Worm (Caenorhabditis elegans) whole organism, mixed stage, embryonic: ENCODE data around the gene acs-2.

Source experiments
- bed-3 ChIP-seq: fragments of 200-800 bp; sonication (Bioruptor generic); optimal IDR thresholded peaks from 3 replicates; lab custom pipeline; 2018; ENCODE audit warnings: mild to moderate bottlenecking, missing genetic modification characterization, moderate library complexity, missing compliant biosample characterization
- blmp-1 ChIP-seq: fragments of 150-350 bp; optimal IDR thresholded peaks from 2 replicates; lab custom pipeline; 2014; ENCODE audit warnings: missing biosample characterization, missing genetic modification characterization
- ceh-39 ChIP-seq: fragments of 150-350 bp; optimal IDR thresholded peaks from 2 replicates; lab custom pipeline; 2014; ENCODE audit warnings: missing biosample characterization, missing genetic modification characterization
- ceh-43 ChIP-seq: fragments of 200-800 bp; sonication (Bioruptor generic); optimal IDR thresholded peaks from 2 replicates; lab custom pipeline; 2018; ENCODE audit warnings: mild to moderate bottlenecking, missing genetic modification characterization, moderate library complexity, missing compliant biosample characterization
- ces-1 ChIP-seq: fragments of 150-350 bp; optimal IDR thresholded peaks from 2 replicates; lab custom pipeline; 2014; ENCODE audit warnings: missing biosample characterization, missing genetic modification reagents, missing genetic modification characterization
- drap-1 ChIP-seq: fragments of 200-800 bp; sonication (Bioruptor generic); optimal IDR thresholded peaks from 3 replicates; lab custom pipeline; 2018; ENCODE audit warnings: mild to moderate bottlenecking, missing genetic modification characterization, missing compliant biosample characterization
- elt-1 ChIP-seq: sonication (generic microtip); optimal IDR thresholded peaks from 2 replicates; lab custom pipeline; 2017; ENCODE audit warnings: missing genetic modification characterization, mild to moderate bottlenecking, missing compliant biosample characterization, antibody characterized with exemption, moderate library complexity, borderline replicate concordance; ENCODE audit not compliant: insufficient read depth
- elt-3 ChIP-seq: fragments of 150-350 bp; optimal IDR thresholded peaks from 2 replicates; lab custom pipeline; 2014; ENCODE audit warnings: missing biosample characterization, missing genetic modification characterization
- flh-1 ChIP-seq: fragments of 200-800 bp; sonication (Bioruptor generic); optimal IDR thresholded peaks from 2 replicates; lab custom pipeline; 2018; ENCODE audit warnings: mild to moderate bottlenecking, missing genetic modification characterization, moderate library complexity, missing compliant biosample characterization
- ham-2 ChIP-seq: fragments of 200-800 bp; sonication (Bioruptor generic); optimal IDR thresholded peaks from 2 replicates; lab custom pipeline; 2018; ENCODE audit warnings: mild to moderate bottlenecking, missing genetic modification characterization, missing compliant biosample characterization
- lin-13 ChIP-seq: fragments of 150-350 bp; optimal IDR thresholded peaks from 2 replicates; lab custom pipeline; 2014; ENCODE audit warnings: missing biosample characterization, missing genetic modification characterization
- lsy-2 ChIP-seq: fragments of 150-350 bp; optimal IDR thresholded peaks from 2 replicates; lab custom pipeline; 2014; ENCODE audit warnings: missing biosample characterization, missing genetic modification characterization
- mab-5 ChIP-seq: fragments of 150-350 bp; optimal IDR thresholded peaks from 2 replicates; lab custom pipeline; 2014; ENCODE audit warnings: missing biosample characterization, missing genetic modification characterization
- mep-1 ChIP-seq: fragments of 150-350 bp; optimal IDR thresholded peaks from 2 replicates; lab custom pipeline; 2017; ENCODE audit warnings: missing biosample characterization, missing genetic modification reagents, missing genetic modification characterization, inconsistent platforms
- nhr-12 ChIP-seq: fragments of 150-350 bp; optimal IDR thresholded peaks from 2 replicates; lab custom pipeline; 2014; ENCODE audit warnings: missing biosample characterization, missing genetic modification characterization
- nhr-2 ChIP-seq: fragments of 150-350 bp; optimal IDR thresholded peaks from 2 replicates; lab custom pipeline; 2014; ENCODE audit warnings: missing biosample characterization, missing genetic modification characterization
- nhr-237 ChIP-seq: fragments of 150-350 bp; optimal IDR thresholded peaks from 2 replicates; lab custom pipeline; 2014; ENCODE audit warnings: missing biosample characterization, missing genetic modification characterization
- nhr-28 ChIP-seq: fragments of 150-350 bp; optimal IDR thresholded peaks from 2 replicates; lab custom pipeline; 2014; ENCODE audit warnings: missing biosample characterization, missing genetic modification characterization
- pha-4 ChIP-seq: fragments of 150-350 bp; optimal IDR thresholded peaks from 2 replicates; lab custom pipeline; 2018; ENCODE audit warnings: missing biosample characterization, missing genetic modification reagents, missing genetic modification characterization
- sem-2 ChIP-seq: fragments of 200-800 bp; sonication (Bioruptor generic); optimal IDR thresholded peaks from 2 replicates; lab custom pipeline; 2018; ENCODE audit warnings: mild to moderate bottlenecking, missing genetic modification characterization, missing compliant biosample characterization
- snpc-4 ChIP-seq: fragments of 150-350 bp; optimal IDR thresholded peaks from 2 replicates; lab custom pipeline; 2014; ENCODE audit warnings: missing biosample characterization, missing genetic modification characterization
- sptf-1 ChIP-seq: sonication (generic microtip); optimal IDR thresholded peaks from 2 replicates; lab custom pipeline; 2017; ENCODE audit warnings: mild to moderate bottlenecking, missing genetic modification characterization, moderate library complexity, missing compliant biosample characterization
- unc-120 ChIP-seq: sonication (generic microtip); optimal IDR thresholded peaks from 2 replicates; lab custom pipeline; 2017; ENCODE audit warnings: missing genetic modification characterization, missing compliant biosample characterization; ENCODE audit not compliant: poor library complexity, severe bottlenecking
- unc-39 ChIP-seq: fragments of 150-350 bp; optimal IDR thresholded peaks from 2 replicates; lab custom pipeline; 2014; ENCODE audit warnings: missing biosample characterization, missing genetic modification characterization
- unc-62 ChIP-seq: fragments of 150-350 bp; optimal IDR thresholded peaks from 2 replicates; lab custom pipeline; 2014; ENCODE audit warnings: missing biosample characterization, missing genetic modification reagents, missing genetic modification characterization
- zip-8 ChIP-seq: fragments of 150-350 bp; optimal IDR thresholded peaks from 2 replicates; lab custom pipeline; 2014; ENCODE audit warnings: missing biosample characterization, missing genetic modification characterization
- ztf-11 ChIP-seq: fragments of 150-350 bp; optimal IDR thresholded peaks from 2 replicates; lab custom pipeline; 2014; ENCODE audit warnings: missing biosample characterization, missing genetic modification characterization

The acs-2 gene

DNA sequence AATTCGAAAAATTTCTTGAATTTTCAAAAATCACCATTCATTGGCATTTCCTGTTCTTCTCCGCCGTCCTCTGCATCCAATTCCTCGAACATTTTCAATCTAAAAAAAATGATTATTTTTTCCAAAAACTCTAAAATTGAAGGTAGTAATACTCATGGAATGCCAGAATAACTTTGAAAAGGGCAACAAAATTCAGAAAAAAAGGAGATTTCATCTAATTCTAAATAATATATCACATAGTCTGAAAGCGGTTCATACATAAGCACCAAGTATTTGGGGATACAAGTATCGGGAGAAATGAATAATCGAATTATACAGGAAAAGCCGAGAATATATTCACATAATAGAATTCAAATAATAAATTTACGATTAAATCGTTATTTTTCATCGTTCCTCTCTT is 8.1 kb downstream of the acs-2 start, which contains the start of gene mdt-28:
mdt-28 (minus strand) TSS at position 101 of the 400 bp plus-strand sequence.
- no peak for TF ChIP-seq lsy-2 (tag; lab: Kevin White, UChicago)
- no peak for TF ChIP-seq sptf-1 (tag; lab: Kevin White, UChicago)
- no peak for TF ChIP-seq zip-8
- TF ChIP-seq flh-1 (GFP tag; lab: Kevin White, UChicago): no peak
- TF ChIP-seq ceh-43 (GFP tag; lab: Kevin White, UChicago): no peak
- TF ChIP-seq ceh-39 (tag; lab: Kevin White, UChicago): no peak
- TF ChIP-seq sem-2 (GFP tag; lab: Kevin White, UChicago): no peak
- no peak for TF ChIP-seq unc-39 (tag; lab: Kevin White, UChicago)
- no peak for TF ChIP-seq mab-5 (tag; lab: Kevin White, UChicago)
- no peak for TF ChIP-seq unc-120 (tag; lab: Kevin White, UChicago)
- TF ChIP-seq bed-3 (GFP tag; lab: Kevin White, UChicago): no peak
- no peak for TF ChIP-seq snpc-4 (tag; lab: Kevin White, UChicago)
- TF ChIP-seq unc-62 (GFP tag; lab: Kevin White, UChicago): no peak

DNA sequence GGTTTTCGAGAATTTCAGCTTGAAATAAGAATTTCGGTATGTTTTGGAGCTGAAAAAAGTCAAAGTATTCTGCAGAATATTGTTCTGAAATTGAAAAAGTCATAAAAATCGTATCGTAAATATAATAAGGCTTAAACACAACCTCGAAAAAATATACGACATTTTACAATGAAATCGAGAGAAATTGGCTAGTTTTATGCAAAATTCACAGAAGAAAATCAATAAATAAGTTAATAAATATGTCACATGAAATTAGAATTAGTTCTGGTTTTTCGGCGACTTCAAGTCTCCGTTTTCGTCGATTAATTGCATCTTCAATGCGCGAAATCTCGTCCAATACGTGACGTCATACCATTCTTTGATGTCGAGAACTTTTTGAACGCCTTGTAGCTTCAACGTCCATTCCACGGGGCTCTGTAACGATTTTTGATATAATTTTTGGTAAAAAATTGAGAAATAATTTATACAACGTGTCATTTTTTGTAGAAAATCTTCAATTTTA is 10.3 kb downstream of the acs-2 start, which contains the start of gene atx-3:
atx-3 (minus strand) TSS at position 51 of the 502 bp plus-strand sequence.
- TF ChIP-seq nhr-28 (tag; lab: Kevin White, UChicago) (no peak), drap-1 (no peak), lsy-2 (tag; lab: Kevin White, UChicago) (no peak), nhr-2 (tag; lab: Kevin White, UChicago) (no peak), ceh-39 (tag; lab: Kevin White, UChicago) (no peak), ztf-11 (tag; lab: Kevin White, UChicago) (no peak), unc-120 (tag; lab: Kevin White, UChicago) (no peak), ham-2 (GFP tag; lab: Kevin White, UChicago) (no peak), zip-8 (no peak), pha-4 (tag; lab: Kevin White, UChicago) (no peak), sem-2 (GFP tag; lab: Kevin White, UChicago) (no peak), ces-1 (GFP tag; lab: Kevin White, UChicago) (no peak), bed-3 (GFP tag; lab: Kevin White, UChicago) (no peak)

DNA sequence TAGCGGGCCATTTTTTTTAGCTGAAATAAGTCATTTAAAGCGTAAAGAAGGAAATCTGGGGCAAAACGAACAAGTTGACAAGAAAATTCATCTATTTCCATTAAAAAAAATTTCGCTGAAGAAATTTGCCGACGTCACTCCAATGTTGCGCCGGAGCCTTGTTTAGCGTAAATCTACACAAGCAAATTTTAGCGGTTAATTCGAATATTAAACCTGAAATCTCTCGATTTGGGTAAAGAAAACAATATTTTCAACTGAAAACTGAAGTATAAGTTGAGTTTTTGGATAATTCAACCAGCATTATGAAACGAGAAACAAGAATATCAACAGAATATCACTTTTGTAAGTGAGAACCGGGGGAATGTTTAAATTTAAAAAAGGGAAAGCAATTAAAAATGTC is 11.2 kb downstream of the acs-2 start, which contains the start of gene F28F8.9:
F28F8.9 (minus strand) TSS at position 288 of the 400 bp plus-strand sequence.
- TF ChIP-seq unc-120 (tag; lab: Kevin White, UChicago): peak; percentile 21
- peak; percentile 26 for TF ChIP-seq pha-4 (tag; lab: Kevin White, UChicago)
- peak; percentile 10 for TF ChIP-seq lsy-2 (tag; lab: Kevin White, UChicago)
- peak; percentile 43 for TF ChIP-seq ces-1 (GFP tag; lab: Kevin White, UChicago)
- TF ChIP-seq blmp-1: no peak
- no peak for TF ChIP-seq sptf-1 (tag; lab: Kevin White, UChicago)

DNA sequence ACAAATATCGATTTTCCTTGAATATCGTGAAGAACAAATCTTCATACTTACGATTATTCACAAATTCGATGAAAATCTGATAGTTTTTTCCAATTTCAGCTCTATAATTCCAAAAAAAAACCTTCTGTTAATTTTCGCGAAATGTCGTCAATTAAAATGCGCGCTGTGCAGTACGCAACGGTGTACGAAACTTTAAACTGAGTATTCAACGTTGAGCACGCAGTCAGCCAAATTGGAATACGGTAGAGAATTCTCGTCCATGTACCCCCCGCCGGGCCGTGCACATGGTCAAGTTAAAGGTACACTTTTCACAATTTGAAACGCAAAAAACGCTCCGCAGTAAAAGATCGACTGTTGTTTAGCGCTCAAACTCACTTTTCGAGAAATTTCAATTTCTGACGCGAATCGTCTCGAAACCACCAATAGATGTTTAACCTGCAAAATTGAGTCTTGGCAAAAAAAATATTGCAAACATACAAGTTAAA is 23.0 kb downstream of the acs-2 start, which contains the start of gene F28F8.7:
F28F8.7 (minus strand) TSS at position 435 of the 485 bp plus-strand sequence.
- peak; percentile 88 for TF ChIP-seq lsy-2 (tag; lab: Kevin White, UChicago)

ce11 chrV:15594573-15594972 is 27.4 kb downstream of the acs-2 start, which contains the start of gene fbxa-139:
TSS of gene fbxa-139 (minus strand) at chrV:15594673.
- TF ChIP-seq blmp-1 (no peak), ces-1 (GFP tag; lab: Kevin White, UChicago) (no peak), mep-1 (tag; lab: Kevin White, UChicago) (no peak), elt-3 (tag; lab: Kevin White, UChicago) (no peak), lin-13 (no peak), ztf-11 (tag; lab: Kevin White, UChicago) (no peak), elt-1 (tag; lab: Kevin White, UChicago) (no peak), nhr-28 (tag; lab: Kevin White, UChicago) (no peak), nhr-2 (tag; lab: Kevin White, UChicago) (no peak), nhr-12 (tag; lab: Kevin White, UChicago) (no peak), unc-39 (tag; lab: Kevin White, UChicago) (no peak), nhr-237 (tag; lab: Kevin White, UChicago) (no peak), unc-62 (GFP tag; lab: Kevin White, UChicago) (no peak), snpc-4 (tag; lab: Kevin White, UChicago) (no peak), flh-1 (GFP tag; lab: Kevin White, UChicago) (no peak)
- TF ChIP-seq, all 35 proteins: peak for 0
